Worm (Caenorhabditis elegans) whole organism, L1 larva: ENCODE data around the gene cpsf-3.
A peak's percentile ranks its signal among the peaks of the same experiment; 100 is the strongest.

Experiments used
- C04F5.9 ChIP-seq: sonication (generic microtip); optimal IDR thresholded peaks from 2 replicates; lab custom pipeline; 2016; ENCODE audit warnings: missing genetic modification characterization, missing compliant biosample characterization
- Y116A8C.19 ChIP-seq: sonication (generic microtip); optimal IDR thresholded peaks from 2 replicates; lab custom pipeline; 2016; ENCODE audit warnings: missing compliant biosample characterization, missing genetic modification characterization, borderline replicate concordance
- aly-2 ChIP-seq: fragments of 150-350 bp; optimal IDR thresholded peaks from 2 replicates; lab custom pipeline; 2014; ENCODE audit warnings: missing biosample characterization, missing genetic modification characterization
- ceh-63 ChIP-seq: fragments of 200-800 bp; sonication (Bioruptor generic); optimal IDR thresholded peaks from 2 replicates; lab custom pipeline; 2018; ENCODE audit warnings: mild to moderate bottlenecking, missing genetic modification characterization, missing compliant biosample characterization
- ceh-88 ChIP-seq: fragments of 200-800 bp; sonication (Bioruptor generic); IDR thresholded peaks from 2 replicates; pipeline ENCODE4 v1.3.6; 2022; ENCODE audit warnings: missing genetic modification characterization, missing compliant biosample characterization
- ceh-90 ChIP-seq: sonication (generic microtip); optimal IDR thresholded peaks from 2 replicates; lab custom pipeline; 2016; ENCODE audit warnings: missing genetic modification characterization, missing compliant biosample characterization
- dsc-1 ChIP-seq: sonication (generic microtip); optimal IDR thresholded peaks from 2 replicates; lab custom pipeline; 2016; ENCODE audit warnings: mild to moderate bottlenecking, missing genetic modification characterization, missing compliant biosample characterization
- efl-1 ChIP-seq, 4 experiments: fragments of 150-350 bp; optimal IDR thresholded peaks in 3 of 4; peaks in 1 of 4; 1 replicate in 1 of 4; 2 replicates in 3 of 4; lab custom pipeline; 2014; ENCODE audit warnings: missing biosample characterization in 2 of 4, missing genetic modification characterization in 2 of 4, missing genetic modification reagents in 2 of 4
- elt-2 ChIP-seq: sonication (generic microtip); optimal IDR thresholded peaks from 2 replicates; lab custom pipeline; 2016; ENCODE audit warnings: missing genetic modification characterization, mild to moderate bottlenecking, inconsistent platforms, missing compliant biosample characterization, missing genetic modification reagents
- elt-3 ChIP-seq, 6 experiments: fragments of 150-350 bp in 1 of 6; sonication (generic microtip); optimal IDR thresholded peaks; 2 replicates each; lab custom pipeline; 2017 to 2018; ENCODE audit warnings: missing biosample characterization in 6 of 6, missing genetic modification characterization in 6 of 6, inconsistent platforms in 1 of 6
- ets-5 ChIP-seq: fragments of 200-800 bp; sonication (Bioruptor generic); IDR thresholded peaks from 2 replicates; pipeline ENCODE4 v1.3.6; 2022; ENCODE audit warnings: missing genetic modification characterization, missing compliant biosample characterization
- fkh-8 ChIP-seq: sonication (generic microtip); optimal IDR thresholded peaks from 2 replicates; lab custom pipeline; 2016; ENCODE audit warnings: mild to moderate bottlenecking, missing genetic modification characterization, missing compliant biosample characterization
- grh-1 ChIP-seq: fragments of 200-800 bp; sonication (Bioruptor generic); IDR thresholded peaks from 2 replicates; pipeline ENCODE4 v1.3.6; 2022; ENCODE audit warnings: missing genetic modification reagents, missing genetic modification characterization, missing compliant biosample characterization
- hlh-17 ChIP-seq: fragments of 200-800 bp; sonication (Bioruptor generic); optimal IDR thresholded peaks from 2 replicates; lab custom pipeline; 2018; ENCODE audit warnings: missing genetic modification characterization, mild to moderate bottlenecking, missing compliant biosample characterization, moderate library complexity, borderline replicate concordance
- lin-13 ChIP-seq: fragments of 150-350 bp; optimal IDR thresholded peaks from 2 replicates; lab custom pipeline; 2014; ENCODE audit warnings: missing biosample characterization, missing genetic modification reagents, missing genetic modification characterization
- lin-14 ChIP-seq: fragments of 200-800 bp; sonication (Bioruptor generic); optimal IDR thresholded peaks from 2 replicates; lab custom pipeline; 2018; ENCODE audit warnings: mild to moderate bottlenecking, missing genetic modification characterization, moderate library complexity, missing compliant biosample characterization
- lin-15B ChIP-seq: fragments of 150-350 bp; sonication (generic microtip); optimal IDR thresholded peaks from 3 replicates; lab custom pipeline; 2014; ENCODE audit warnings: missing biosample characterization, missing genetic modification characterization
- lin-39 ChIP-seq: fragments of 150-350 bp; optimal IDR thresholded peaks from 2 replicates; lab custom pipeline; 2014; ENCODE audit warnings: missing biosample characterization, missing genetic modification reagents, missing genetic modification characterization
- lsy-2 ChIP-seq, 2 experiments: fragments of 150-350 bp; optimal IDR thresholded peaks; 2 replicates each; lab custom pipeline; 2014; ENCODE audit warnings: missing biosample characterization in 2 of 2, missing genetic modification characterization in 2 of 2
- mab-9 ChIP-seq: fragments of 200-800 bp; sonication (Bioruptor generic); IDR thresholded peaks from 2 replicates; pipeline ENCODE4 v1.3.6; 2022; ENCODE audit warnings: missing genetic modification reagents, missing genetic modification characterization, missing compliant biosample characterization
- mef-2 ChIP-seq: fragments of 150-350 bp; optimal IDR thresholded peaks from 2 replicates; lab custom pipeline; 2014; ENCODE audit warnings: missing biosample characterization, missing genetic modification characterization
- nhr-11 ChIP-seq: fragments of 150-350 bp; optimal IDR thresholded peaks from 2 replicates; lab custom pipeline; 2014; ENCODE audit warnings: missing biosample characterization, missing genetic modification characterization
- nhr-12 ChIP-seq: sonication (generic microtip); optimal IDR thresholded peaks from 2 replicates; lab custom pipeline; 2017; ENCODE audit warnings: missing biosample characterization, missing genetic modification characterization
- nhr-19 ChIP-seq: fragments of 200-800 bp; sonication (Bioruptor generic); conservative IDR thresholded peaks from 2 replicates; pipeline ENCODE4 v1.3.6; 2022; ENCODE audit warnings: missing genetic modification characterization, missing compliant biosample characterization
- nhr-20 ChIP-seq: sonication (generic microtip); optimal IDR thresholded peaks from 2 replicates; lab custom pipeline; 2016; ENCODE audit warnings: mild to moderate bottlenecking, missing genetic modification characterization, missing compliant biosample characterization
- nhr-237 ChIP-seq: fragments of 150-350 bp; optimal IDR thresholded peaks from 2 replicates; lab custom pipeline; 2014; ENCODE audit warnings: missing biosample characterization, missing genetic modification characterization
- nhr-28 ChIP-seq: fragments of 150-350 bp; optimal IDR thresholded peaks from 2 replicates; lab custom pipeline; 2014; ENCODE audit warnings: missing biosample characterization, missing genetic modification characterization
- nhr-47 ChIP-seq: sonication (generic microtip); optimal IDR thresholded peaks from 2 replicates; lab custom pipeline; 2016; ENCODE audit warnings: mild to moderate bottlenecking, missing genetic modification characterization, moderate library complexity, missing compliant biosample characterization
- nhr-71 ChIP-seq: sonication (generic microtip); optimal IDR thresholded peaks from 2 replicates; lab custom pipeline; 2016; ENCODE audit warnings: mild to moderate bottlenecking, missing genetic modification characterization, moderate library complexity, missing compliant biosample characterization
- nhr-90 ChIP-seq: sonication (generic microtip); optimal IDR thresholded peaks from 2 replicates; lab custom pipeline; 2016; ENCODE audit warnings: mild to moderate bottlenecking, missing genetic modification characterization, missing compliant biosample characterization; ENCODE audit not compliant: poor library complexity
- pag-3 ChIP-seq: sonication (generic microtip); optimal IDR thresholded peaks from 2 replicates; lab custom pipeline; 2017; ENCODE audit warnings: missing genetic modification characterization, mild to moderate bottlenecking, missing compliant biosample characterization, antibody characterized with exemption, borderline replicate concordance; ENCODE audit not compliant: insufficient read depth
- pax-3 ChIP-seq: fragments of 200-800 bp; sonication (Bioruptor generic); optimal IDR thresholded peaks from 2 replicates; lab custom pipeline; 2018; ENCODE audit warnings: mild to moderate bottlenecking, missing genetic modification characterization, moderate library complexity, missing compliant biosample characterization
- skn-1 ChIP-seq: fragments of 150-350 bp; optimal IDR thresholded peaks from 2 replicates; lab custom pipeline; 2014; ENCODE audit warnings: missing biosample characterization, missing genetic modification characterization
- sox-4 ChIP-seq: sonication (generic microtip); optimal IDR thresholded peaks from 2 replicates; lab custom pipeline; 2016; ENCODE audit warnings: missing genetic modification characterization, missing compliant biosample characterization
- sup-37 ChIP-seq: fragments of 200-800 bp; sonication (Bioruptor generic); optimal IDR thresholded peaks from 2 replicates; lab custom pipeline; 2018; ENCODE audit warnings: mild to moderate bottlenecking, missing genetic modification characterization, missing compliant biosample characterization
- swsn-7 ChIP-seq: sonication (generic microtip); optimal IDR thresholded peaks from 2 replicates; lab custom pipeline; 2016; ENCODE audit warnings: missing genetic modification characterization, missing compliant biosample characterization
- tbx-2 ChIP-seq: sonication (generic microtip); optimal IDR thresholded peaks from 2 replicates; lab custom pipeline; 2016; ENCODE audit warnings: missing genetic modification characterization, missing compliant biosample characterization
- tlp-1 ChIP-seq: fragments of 150-350 bp; optimal IDR thresholded peaks from 2 replicates; lab custom pipeline; 2014; ENCODE audit warnings: missing biosample characterization, missing genetic modification characterization
- unc-130 ChIP-seq: fragments of 150-350 bp; optimal IDR thresholded peaks from 2 replicates; lab custom pipeline; 2017; ENCODE audit warnings: missing biosample characterization, missing genetic modification characterization, inconsistent platforms
- unc-30 ChIP-seq: sonication (generic microtip); optimal IDR thresholded peaks from 2 replicates; lab custom pipeline; 2017; ENCODE audit warnings: missing biosample characterization, missing genetic modification characterization
- unc-62 ChIP-seq: fragments of 150-350 bp; optimal IDR thresholded peaks from 2 replicates; lab custom pipeline; 2014; ENCODE audit warnings: missing biosample characterization, missing genetic modification reagents, missing genetic modification characterization
- unc-86 ChIP-seq: sonication (generic microtip); optimal IDR thresholded peaks from 2 replicates; lab custom pipeline; 2016; ENCODE audit warnings: missing genetic modification characterization, missing compliant biosample characterization
- xbp-1 ChIP-seq: sonication (generic microtip); optimal IDR thresholded peaks from 2 replicates; lab custom pipeline; 2016; ENCODE audit warnings: missing genetic modification characterization, missing compliant biosample characterization
- zag-1 ChIP-seq: fragments of 150-350 bp; optimal IDR thresholded peaks from 2 replicates; lab custom pipeline; 2014; ENCODE audit warnings: missing biosample characterization, missing genetic modification characterization
- ztf-11 ChIP-seq, 2 experiments: sonication (generic microtip); optimal IDR thresholded peaks; 2 replicates each; lab custom pipeline; 2016 to 2017; ENCODE audit warnings: missing genetic modification characterization in 2 of 2, missing biosample characterization in 1 of 2, missing compliant biosample characterization in 1 of 2
- ztf-4 ChIP-seq: fragments of 150-350 bp; optimal IDR thresholded peaks from 2 replicates; lab custom pipeline; 2014; ENCODE audit warnings: missing biosample characterization, missing genetic modification characterization

Gene cpsf-3

ce11 chrIV:13241340-13241739, 41.3 kb downstream of the cpsf-3 start (continued):
- TF ChIP-seq nhr-90 (tag; lab: Kevin White, UChicago), result no peak
- no peak for TF ChIP-seq lin-39

ce11 chrIV:13240842-13241143, 41.9 kb downstream of the cpsf-3 start, which contains the start of gene lin-54:
TSS of gene lin-54 (plus strand) at chrIV:13241044.
- TF ChIP-seq lin-14 (GFP tag; lab: Kevin White, UChicago), result no peak
- no peak for TF ChIP-seq pag-3 (tag; lab: Kevin White, UChicago)
- no peak for TF ChIP-seq nhr-237 (tag; lab: Kevin White, UChicago)
- TF ChIP-seq efl-1 (optimal IDR thresholded peaks at IDR 0.05; lab: Kevin White, UChicago), result no peak
- TF ChIP-seq efl-1 (GFP tag; optimal IDR thresholded peaks at IDR 0.05 in 1 of 2; lab: Kevin White, UChicago), result no peak
- TF ChIP-seq elt-3 (tag; optimal IDR thresholded peaks at IDR 0.05; lab: Kevin White, UChicago), result no peak
- TF ChIP-seq ztf-11 (tag; optimal IDR thresholded peaks at IDR 0.05; lab: Kevin White, UChicago), result no peak
- no peak for TF ChIP-seq ceh-90 (tag; lab: Kevin White, UChicago)
- TF ChIP-seq pax-3 (tag; lab: Kevin White, UChicago), result no peak
- no peak for TF ChIP-seq nhr-28 (tag; lab: Kevin White, UChicago)
- no peak for TF ChIP-seq ceh-63
- no peak for TF ChIP-seq lin-13 (GFP tag; lab: Kevin White, UChicago)
- no peak for TF ChIP-seq elt-2 (tag; lab: Kevin White, UChicago)
- TF ChIP-seq ztf-4, result no peak
- no peak for TF ChIP-seq skn-1 (tag; lab: Kevin White, UChicago)

DNA sequence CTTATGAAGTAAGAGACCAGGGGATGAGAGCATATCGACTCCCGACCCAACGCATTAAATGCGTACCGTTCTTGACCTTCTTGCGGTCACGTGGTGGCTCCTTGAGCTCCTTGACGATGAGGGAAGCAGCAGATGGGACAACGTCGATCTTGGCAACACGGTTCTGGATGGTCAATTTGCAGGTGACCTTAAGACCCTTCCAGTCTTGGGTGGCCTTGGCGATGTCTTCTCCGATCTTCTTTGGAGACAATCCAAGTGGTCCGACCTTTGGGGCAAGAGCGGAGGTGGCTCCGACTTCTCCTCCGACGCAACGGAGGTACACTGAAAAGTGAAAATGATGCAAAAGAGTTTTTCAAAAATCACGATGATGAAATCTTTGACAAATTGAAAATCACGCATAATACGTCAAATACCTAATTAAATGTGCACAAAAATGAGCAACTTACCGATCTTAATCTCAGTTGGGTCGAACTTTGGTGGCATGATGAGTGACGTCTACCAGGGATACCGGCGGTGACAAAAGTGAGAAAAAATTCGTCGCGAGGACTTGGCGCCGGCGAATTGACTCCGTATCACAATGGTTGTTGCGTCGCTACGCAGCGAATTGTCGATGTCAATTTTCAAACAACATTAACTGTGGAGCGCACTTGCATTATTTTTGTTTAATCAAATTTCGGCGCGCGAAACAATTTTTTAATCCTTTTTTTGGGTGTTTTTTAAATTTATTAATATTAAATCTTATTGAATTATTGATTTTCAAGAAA, 42.4 kb downstream of the cpsf-3 start, which contains the start of gene rpl-12:
Gene rpl-12, minus strand, starts transcription at position 574 of the 764 bp plus-strand sequence.
- TF ChIP-seq ceh-88 (GFP tag; lab: Robert Waterston, UW) (peak; percentile 97), unc-130 (tag; lab: Kevin White, UChicago) (peak; percentile 100), lsy-2 (tag; optimal IDR thresholded peaks at IDR 0.05; lab: Kevin White, UChicago) (peak; percentile 98), xbp-1 (peak; percentile 99), nhr-20 (tag; lab: Kevin White, UChicago) (peak; percentile 99), tbx-2 (tag; lab: Kevin White, UChicago) (peak; percentile 99), Y116A8C.19 (peak; percentile 25), hlh-17 (GFP tag; lab: Kevin White, UChicago) (no peak), unc-86 (tag; lab: Kevin White, UChicago) (peak; percentile 99), nhr-19 (GFP tag; lab: Robert Waterston, UW) (peak; percentile 99), aly-2 (tag; lab: Kevin White, UChicago) (peak; percentile 93), C04F5.9 (tag; lab: Kevin White, UChicago) (peak; percentile 97), efl-1 (optimal IDR thresholded peaks at IDR 0.05; lab: Kevin White, UChicago) (peak; percentile 98), efl-1 (GFP tag; optimal IDR thresholded peaks at IDR 0.05 in 1 of 2; lab: Kevin White, UChicago) (peak; percentile 93 to 100), ztf-4 (peak; percentile 98), sox-4 (tag; lab: Kevin White, UChicago) (peak; percentile 94), mab-9 (GFP tag; lab: Robert Waterston, UW) (peak; percentile 96), nhr-11 (tag; lab: Kevin White, UChicago) (peak; percentile 93), ets-5 (GFP tag; lab: Robert Waterston, UW) (0 out of 2 replicates have a peak, but pooled peaks have one; percentile 78), sup-37 (GFP tag; lab: Kevin White, UChicago) (peak; percentile 97), grh-1 (peak; percentile 97), lin-39 (peak; percentile 99), dsc-1 (tag; lab: Kevin White, UChicago) (peak; percentile 99), nhr-12 (tag; lab: Kevin White, UChicago) (peak; percentile 35), unc-30 (tag; lab: Kevin White, UChicago) (no peak), mef-2 (tag; lab: Kevin White, UChicago) (peak; percentile 93), elt-3 (tag; optimal IDR thresholded peaks at IDR 0.05; lab: Kevin White, UChicago) (peak; percentile 86 to 99 (median 98)), zag-1 (tag; lab: Kevin White, UChicago) (peak; percentile 94), lin-15B (tag; lab: Kevin White, UChicago) (peak; percentile 100), nhr-71 (peak; percentile 100), tlp-1 (no peak), unc-62 (GFP tag; lab: Kevin White, UChicago) (peak; percentile 21), nhr-47 (tag; lab: Kevin White, UChicago) (peak; percentile 99), elt-2 (tag; lab: Kevin White, UChicago) (peak; percentile 90), lin-14 (GFP tag; lab: Kevin White, UChicago) (peak; percentile 99), fkh-8 (tag; lab: Kevin White, UChicago) (peak; percentile 100), swsn-7 (tag; lab: Kevin White, UChicago) (peak; percentile 99)
